Worm (Caenorhabditis elegans) whole organism, young adult: ENCODE measurements around the gene ddx-19.

Source experiments
- B0019.2 ChIP-seq: fragments of 200-800 bp; sonication (Bioruptor generic); conservative IDR thresholded peaks from 2 replicates; pipeline ENCODE4 v1.3.6; 2022; ENCODE audit warnings: missing genetic modification reagents, missing genetic modification characterization, missing compliant biosample characterization
- C06A6.2 ChIP-seq: fragments of 200-800 bp; sonication (Bioruptor generic); conservative IDR thresholded peaks from 2 replicates; pipeline ENCODE4 v1.3.6; 2022; ENCODE audit warnings: missing genetic modification characterization, missing compliant biosample characterization
- C17E4.6 ChIP-seq: fragments of 200-800 bp; sonication (Bioruptor generic); IDR thresholded peaks from 2 replicates; pipeline ENCODE4 v1.3.6; 2022; ENCODE audit warnings: missing genetic modification reagents, missing genetic modification characterization, missing compliant biosample characterization
- D2030.7 ChIP-seq: fragments of 200-800 bp; sonication (Bioruptor generic); IDR thresholded peaks from 2 replicates; pipeline ENCODE4 v1.3.6; 2022; ENCODE audit warnings: missing genetic modification reagents, missing genetic modification characterization, missing compliant biosample characterization
- F22D6.2 ChIP-seq: sonication (generic microtip); optimal IDR thresholded peaks from 2 replicates; lab custom pipeline; 2016; ENCODE audit warnings: mild to moderate bottlenecking, missing genetic modification characterization, missing compliant biosample characterization
- F39B2.1 ChIP-seq: fragments of 200-800 bp; sonication (Bioruptor generic); IDR thresholded peaks from 2 replicates; pipeline ENCODE4 v1.3.6; 2022; ENCODE audit warnings: missing genetic modification reagents, missing genetic modification characterization, missing compliant biosample characterization
- F55B11.4 ChIP-seq: sonication (generic microtip); optimal IDR thresholded peaks from 2 replicates; lab custom pipeline; 2016; ENCODE audit warnings: missing compliant biosample characterization, missing genetic modification characterization, borderline replicate concordance; ENCODE audit not compliant: insufficient read depth
- K11D2.4 ChIP-seq: fragments of 200-800 bp; sonication (Bioruptor generic); IDR thresholded peaks from 2 replicates; pipeline ENCODE4 v1.3.6; 2022; ENCODE audit warnings: missing genetic modification reagents, missing genetic modification characterization, missing compliant biosample characterization
- Y95B8A.8 ChIP-seq: fragments of 200-800 bp; sonication (Bioruptor generic); IDR thresholded peaks from 2 replicates; pipeline ENCODE4 v1.3.6; 2022; ENCODE audit warnings: missing genetic modification reagents, missing genetic modification characterization, missing compliant biosample characterization
- ZK185.1 ChIP-seq: sonication (generic microtip); optimal IDR thresholded peaks from 2 replicates; lab custom pipeline; 2016; ENCODE audit warnings: mild to moderate bottlenecking, missing genetic modification characterization, missing compliant biosample characterization; ENCODE audit not compliant: poor library complexity, severe bottlenecking
- aptf-2 ChIP-seq: fragments of 200-800 bp; sonication (Bioruptor generic); conservative IDR thresholded peaks from 2 replicates; pipeline ENCODE4 v1.3.6; 2022; ENCODE audit warnings: missing genetic modification reagents, missing genetic modification characterization, missing compliant biosample characterization
- atf-7 ChIP-seq: sonication (generic microtip); optimal IDR thresholded peaks from 2 replicates; lab custom pipeline; 2017; ENCODE audit warnings: mild to moderate bottlenecking, missing genetic modification characterization, missing compliant biosample characterization
- athp-1 ChIP-seq: sonication (generic microtip); optimal IDR thresholded peaks from 2 replicates; lab custom pipeline; 2017; ENCODE audit warnings: mild to moderate bottlenecking, missing genetic modification characterization, missing compliant biosample characterization
- attf-5 ChIP-seq: fragments of 200-800 bp; sonication (Bioruptor generic); optimal IDR thresholded peaks from 2 replicates; lab custom pipeline; 2018; ENCODE audit warnings: mild to moderate bottlenecking, missing genetic modification characterization, missing compliant biosample characterization
- cebp-1 ChIP-seq, 2 experiments: fragments of 200-800 bp in 1 of 2; sonication (Bioruptor generic) in 1 of 2; sonication (generic microtip) in 1 of 2; IDR thresholded peaks in 1 of 2; optimal IDR thresholded peaks in 1 of 2; 2 replicates each; pipeline versions ENCODE4 v1.3.6 to Lab custom; 2017 to 2022; ENCODE audit warnings: missing compliant biosample characterization in 2 of 2, missing genetic modification characterization in 2 of 2, mild to moderate bottlenecking in 1 of 2, missing genetic modification reagents in 1 of 2, moderate library complexity in 1 of 2
- ceh-40 ChIP-seq: fragments of 200-800 bp; sonication (Bioruptor generic); IDR thresholded peaks from 2 replicates; pipeline ENCODE4 v1.3.6; 2022; ENCODE audit warnings: missing genetic modification characterization, missing compliant biosample characterization
- die-1 ChIP-seq: sonication (generic microtip); optimal IDR thresholded peaks from 2 replicates; lab custom pipeline; 2016; ENCODE audit warnings: missing genotype, mild to moderate bottlenecking, missing genetic modification characterization, missing compliant biosample characterization
- dpff-1 ChIP-seq: sonication (generic microtip); optimal IDR thresholded peaks from 2 replicates; lab custom pipeline; 2017; ENCODE audit warnings: mild to moderate bottlenecking, missing genetic modification characterization, missing compliant biosample characterization
- efl-1 ChIP-seq: fragments of 150-350 bp; optimal IDR thresholded peaks from 2 replicates; lab custom pipeline; 2014; ENCODE audit warnings: missing biosample characterization, missing genetic modification reagents, missing genetic modification characterization
- ekl-4 ChIP-seq: fragments of 200-800 bp; sonication (Bioruptor generic); IDR thresholded peaks from 2 replicates; pipeline ENCODE4 v1.3.6; 2022; ENCODE audit warnings: missing genetic modification reagents, missing genetic modification characterization, missing compliant biosample characterization
- hrde-1 ChIP-seq: sonication (generic microtip); optimal IDR thresholded peaks from 2 replicates; lab custom pipeline; 2016; ENCODE audit warnings: missing genetic modification characterization, mild to moderate bottlenecking, missing compliant biosample characterization, moderate library complexity, missing genotype, missing genetic modification reagents, borderline replicate concordance
- hsf-1 ChIP-seq: fragments of 200-800 bp; sonication (Bioruptor generic); IDR thresholded peaks from 2 replicates; pipeline ENCODE4 v1.3.6; 2022; ENCODE audit warnings: missing genetic modification reagents, missing genetic modification characterization, missing compliant biosample characterization
- let-526 ChIP-seq: fragments of 200-800 bp; sonication (Bioruptor generic); IDR thresholded peaks from 2 replicates; pipeline ENCODE4 v1.3.6; 2022; ENCODE audit warnings: missing genetic modification reagents, missing genetic modification characterization, missing compliant biosample characterization
- lin-54 ChIP-seq: fragments of 200-800 bp; sonication (Bioruptor generic); optimal IDR thresholded peaks from 2 replicates; lab custom pipeline; 2018; ENCODE audit warnings: mild to moderate bottlenecking, missing genetic modification characterization, missing compliant biosample characterization
- lsy-27 ChIP-seq: sonication (generic microtip); optimal IDR thresholded peaks from 2 replicates; lab custom pipeline; 2017; ENCODE audit warnings: missing genetic modification characterization, mild to moderate bottlenecking, missing compliant biosample characterization, antibody characterized with exemption, missing genotype, borderline replicate concordance; ENCODE audit not compliant: insufficient read depth
- madf-3 ChIP-seq: fragments of 200-800 bp; sonication (Bioruptor generic); IDR thresholded peaks from 2 replicates; pipeline ENCODE4 v1.3.6; 2022; ENCODE audit warnings: missing genetic modification reagents, missing genetic modification characterization, missing compliant biosample characterization
- madf-6 ChIP-seq: fragments of 200-800 bp; sonication (Bioruptor generic); IDR thresholded peaks from 2 replicates; pipeline ENCODE4 v1.3.6; 2022; ENCODE audit warnings: missing genetic modification reagents, missing genetic modification characterization, missing compliant biosample characterization
- nfya-1 ChIP-seq: sonication (generic microtip); optimal IDR thresholded peaks from 2 replicates; lab custom pipeline; 2017; ENCODE audit warnings: antibody characterized with exemption, missing compliant biosample characterization, missing genetic modification characterization, borderline replicate concordance; ENCODE audit not compliant: insufficient read depth
- nfya-2 ChIP-seq: fragments of 200-800 bp; sonication (Bioruptor generic); IDR thresholded peaks from 2 replicates; pipeline ENCODE4 v1.3.6; 2022; ENCODE audit warnings: missing genetic modification reagents, missing genetic modification characterization, missing compliant biosample characterization
- nhr-120 ChIP-seq: fragments of 200-800 bp; sonication (Bioruptor generic); IDR thresholded peaks from 2 replicates; pipeline ENCODE4 v1.3.6; 2022; ENCODE audit warnings: missing genetic modification characterization, missing compliant biosample characterization
- nhr-179 ChIP-seq: sonication (generic microtip); optimal IDR thresholded peaks from 2 replicates; lab custom pipeline; 2016; ENCODE audit warnings: mild to moderate bottlenecking, missing genetic modification characterization, missing compliant biosample characterization
- nhr-80 ChIP-seq: sonication (generic microtip); optimal IDR thresholded peaks from 2 replicates; lab custom pipeline; 2016; ENCODE audit warnings: missing genetic modification characterization, missing compliant biosample characterization
- unc-130 ChIP-seq: sonication (generic microtip); optimal IDR thresholded peaks from 2 replicates; lab custom pipeline; 2016; ENCODE audit warnings: missing genetic modification reagents, missing genetic modification characterization, missing compliant biosample characterization
- xnd-1 ChIP-seq: sonication (generic microtip); optimal IDR thresholded peaks from 2 replicates; lab custom pipeline; 2016; ENCODE audit warnings: missing genotype, missing genetic modification reagents, missing genetic modification characterization, missing compliant biosample characterization
- zfh-2 ChIP-seq: fragments of 200-800 bp; sonication (Bioruptor generic); conservative IDR thresholded peaks from 2 replicates; pipeline ENCODE4 v1.3.6; 2022; ENCODE audit warnings: missing genetic modification reagents, missing genetic modification characterization, missing compliant biosample characterization
- zim-3 ChIP-seq: sonication (generic microtip); optimal IDR thresholded peaks from 2 replicates; lab custom pipeline; 2017; ENCODE audit warnings: mild to moderate bottlenecking, missing genetic modification characterization, moderate library complexity, missing compliant biosample characterization
- ztf-26 ChIP-seq: sonication (generic microtip); optimal IDR thresholded peaks from 2 replicates; lab custom pipeline; 2017; ENCODE audit warnings: missing genetic modification characterization, missing compliant biosample characterization
- ztf-28 ChIP-seq: fragments of 200-800 bp; sonication (Bioruptor generic); IDR thresholded peaks from 2 replicates; pipeline ENCODE4 v1.3.6; 2022; ENCODE audit warnings: missing genetic modification reagents, missing genetic modification characterization, missing compliant biosample characterization

Gene ddx-19

DNA sequence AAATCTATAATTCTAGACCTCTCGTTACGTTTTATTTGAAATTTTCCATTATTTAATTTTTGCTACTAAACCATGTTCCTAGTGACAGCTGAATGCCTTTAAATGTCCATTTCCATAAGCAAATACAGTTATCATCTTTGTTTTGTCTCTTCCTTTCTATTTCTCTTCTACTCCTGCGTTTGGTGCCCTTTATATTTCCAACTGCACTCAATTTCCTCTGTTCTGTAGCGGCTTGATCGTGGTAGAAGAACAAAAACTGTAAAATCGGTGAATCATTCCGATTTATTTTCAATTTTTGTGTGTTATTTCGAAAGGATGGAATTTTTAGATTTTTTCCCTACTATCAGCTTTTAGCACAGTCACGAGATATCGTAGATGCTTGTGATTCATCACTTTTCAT is 11.2 kb downstream of the ddx-19 start:
- peak; percentile 55 for TF ChIP-seq nhr-80 (tag; lab: Kevin White, UChicago)
- TF ChIP-seq ceh-40 (GFP tag; lab: Robert Waterston, UW), result no peak

- TF ChIP-seq aptf-2 (GFP tag; lab: Robert Waterston, UW), result no peak
- TF ChIP-seq ztf-26, result no peak
- no peak for TF ChIP-seq nfya-2 (GFP tag; lab: Robert Waterston, UW)
- 0 out of 2 replicates have a peak, but pooled peaks have one; percentile 37 for TF ChIP-seq zfh-2 (GFP tag; lab: Robert Waterston, UW)
Measured at ce11 chrII:8896541-8896940, 11.8 kb downstream of the ddx-19 start, which contains the start of gene lat-1. TSS of gene lat-1 (plus strand) at chrII:8896841.

- TF ChIP-seq ZK185.1, result no peak
- no peak for TF ChIP-seq lin-54 (GFP tag; lab: Kevin White, UChicago)
- no peak for TF ChIP-seq cebp-1 (GFP tag; IDR thresholded peaks at IDR 0.05; lab: Robert Waterston, UW)
- no peak for TF ChIP-seq cebp-1 (tag; optimal IDR thresholded peaks at IDR 0.05; lab: Kevin White, UChicago)
- no peak for TF ChIP-seq efl-1 (GFP tag; lab: Kevin White, UChicago)
- no peak for TF ChIP-seq unc-130 (GFP tag; lab: Kevin White, UChicago)
- no peak for TF ChIP-seq nhr-120 (GFP tag; lab: Robert Waterston, UW)
- TF ChIP-seq nfya-1 (tag; lab: Kevin White, UChicago), result no peak
- no peak for TF ChIP-seq hrde-1 (tag; lab: Kevin White, UChicago)
- no peak for TF ChIP-seq C06A6.2 (GFP tag; lab: Robert Waterston, UW)
- TF ChIP-seq ekl-4 (GFP tag; lab: Robert Waterston, UW), result no peak
- TF ChIP-seq athp-1 (tag; lab: Kevin White, UChicago), result no peak
- TF ChIP-seq ztf-28 (GFP tag; lab: Robert Waterston, UW), result no peak
- no peak for TF ChIP-seq F22D6.2 (tag; lab: Kevin White, UChicago)
- no peak for TF ChIP-seq nhr-179 (tag; lab: Kevin White, UChicago)
- no peak for TF ChIP-seq F55B11.4 (tag; lab: Kevin White, UChicago)
Measured at ce11 chrII:8897244-8897643, 12.5 kb downstream of the ddx-19 start.

DNA sequence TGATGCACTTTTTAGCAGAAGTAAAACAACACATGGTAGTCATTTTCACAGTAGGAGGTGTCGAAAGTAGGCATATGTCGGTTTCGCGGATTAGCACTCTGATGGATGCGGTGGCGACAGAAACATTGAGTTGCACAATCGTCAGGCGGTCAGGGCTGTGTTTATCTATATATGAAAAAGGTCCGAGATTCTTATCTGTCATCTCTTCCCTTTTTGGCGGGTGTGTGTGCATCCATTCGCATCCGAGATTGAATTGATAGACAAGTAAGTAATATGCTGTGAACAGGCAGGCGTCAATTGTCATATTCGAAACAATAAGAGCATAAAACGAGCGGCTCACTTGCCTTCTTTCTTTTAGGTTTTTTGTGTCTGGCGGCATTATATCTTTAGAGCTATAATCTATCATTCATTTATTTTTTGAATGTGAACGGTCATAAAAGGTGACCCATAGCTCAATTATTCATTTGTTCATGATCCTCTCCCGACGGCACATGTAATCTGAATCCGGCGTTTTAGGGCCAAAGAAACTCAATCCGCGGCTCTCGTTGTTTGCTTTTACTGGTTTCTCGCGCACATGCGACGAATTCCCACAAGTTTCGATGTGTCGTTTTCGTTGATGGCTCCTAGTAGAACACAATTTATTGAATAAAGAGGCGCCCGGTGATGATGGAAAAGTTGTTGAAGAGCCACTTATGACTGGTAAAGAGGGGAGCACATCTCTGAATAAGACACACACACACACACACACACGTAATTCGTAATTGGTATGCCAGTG is 14.1 kb downstream of the ddx-19 start:
- TF ChIP-seq ceh-40 (GFP tag; lab: Robert Waterston, UW) (no peak), Y95B8A.8 (GFP tag; lab: Robert Waterston, UW) (no peak), lsy-27 (no peak), F39B2.1 (GFP tag; lab: Robert Waterston, UW) (no peak), C17E4.6 (GFP tag; lab: Robert Waterston, UW) (no peak), madf-6 (GFP tag; lab: Robert Waterston, UW) (no peak), atf-7 (tag; lab: Kevin White, UChicago) (no peak), let-526 (GFP tag; lab: Robert Waterston, UW) (no peak), D2030.7 (no peak), B0019.2 (no peak), hsf-1 (GFP tag; lab: Robert Waterston, UW) (no peak), zim-3 (tag; lab: Kevin White, UChicago) (no peak), attf-5 (GFP tag; lab: Kevin White, UChicago) (no peak), die-1 (tag; lab: Kevin White, UChicago) (no peak), unc-130 (GFP tag; lab: Kevin White, UChicago) (no peak), lin-54 (GFP tag; lab: Kevin White, UChicago) (no peak), dpff-1 (no peak), xnd-1 (no peak), madf-3 (GFP tag; lab: Robert Waterston, UW) (no peak), K11D2.4 (GFP tag; lab: Robert Waterston, UW) (no peak)
